Fruit fly (Drosophila melanogaster): ENCODE measurements around the gene CG45067.

The CG45067 gene

DNA sequence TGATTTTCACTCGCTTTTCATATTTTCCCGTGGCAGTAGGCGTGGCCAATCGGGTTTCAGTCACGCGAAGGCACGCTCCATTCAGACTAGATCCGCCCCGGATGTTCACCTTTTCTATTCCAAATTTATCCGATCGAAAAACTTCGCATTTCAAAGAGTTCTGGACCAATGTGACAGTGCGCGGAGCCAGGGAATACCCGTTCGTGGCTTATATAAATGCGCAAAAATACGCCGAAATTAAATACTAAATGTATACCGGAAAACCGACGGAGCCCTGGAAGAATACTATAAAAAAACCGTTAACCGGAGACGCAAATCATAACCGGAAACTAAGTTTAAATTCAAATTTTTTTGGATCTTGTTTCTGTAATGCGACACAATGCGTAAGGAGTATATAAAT lies 13.3 kb upstream of the CG45067 start, which contains the start of gene promL (continued):
- no peak for TF ChIP-seq eve (GFP tag; optimal IDR thresholded peaks at IDR 0.05)
- TF ChIP-seq CG15011 (GFP tag; optimal IDR thresholded peaks at IDR 0.05): peak; percentile 29
- TF ChIP-seq ab (GFP tag; optimal IDR thresholded peaks at IDR 0.05): no peak
- peak; percentile 21 for TF ChIP-seq Vsx1 (GFP tag; optimal IDR thresholded peaks at IDR 0.05)
- no peak for TF ChIP-seq trh (GFP tag; optimal IDR thresholded peaks at IDR 0.05)
- TF ChIP-seq Mad (GFP tag; optimal IDR thresholded peaks at IDR 0.05): peak; percentile 66
- TF ChIP-seq H15 (GFP tag; IDR thresholded peaks at IDR 0.05): no peak
- no peak for TF ChIP-seq Taf1 (GFP tag; IDR thresholded peaks at IDR 0.05)
- TF ChIP-seq CG33557 (GFP tag; optimal IDR thresholded peaks at IDR 0.05): peak; percentile 47
- peak; percentile 74 for TF ChIP-seq CG17568 (GFP tag; optimal IDR thresholded peaks at IDR 0.05)
- no peak for TF ChIP-seq tna (GFP tag; IDR thresholded peaks at IDR 0.05; ENCODE audit: partially characterized antibody)
- peak; percentile 86 for TF ChIP-seq CoRest (tag; optimal IDR thresholded peaks at IDR 0.05)
- TF ChIP-seq cad (GFP tag; optimal IDR thresholded peaks at IDR 0.05): no peak
- no peak for TF ChIP-seq h (optimal IDR thresholded peaks at IDR 0.05)
- TF ChIP-seq CG14441 (GFP tag; IDR thresholded peaks at IDR 0.05): no peak
- TF ChIP-seq gcm (GFP tag; optimal IDR thresholded peaks at IDR 0.05): peak; percentile 67
- peak; percentile 44 for TF ChIP-seq CG10209 (GFP tag; optimal IDR thresholded peaks at IDR 0.05)
- TF ChIP-seq CG11456 (GFP tag; IDR thresholded peaks at IDR 0.05): no peak
- TF ChIP-seq knrl (GFP tag; IDR thresholded peaks at IDR 0.05; ENCODE audit: partially characterized antibody): peak; percentile 26; the same call in 1 of the 3 replicates
- TF ChIP-seq grau (tag; optimal IDR thresholded peaks at IDR 0.05): peak; percentile 50
- TF ChIP-seq bigmax (GFP tag; optimal IDR thresholded peaks at IDR 0.05): peak; percentile 2
- TF ChIP-seq yki (optimal IDR thresholded peaks at IDR 0.05): no peak
- TF ChIP-seq ci (GFP tag; IDR thresholded peaks at IDR 0.05): peak; percentile 89
- peak; percentile 12 to 38 for TF ChIP-seq chif (GFP tag; optimal IDR thresholded peaks at IDR 0.05)
- TF ChIP-seq slou (GFP tag; optimal IDR thresholded peaks at IDR 0.05): no peak
- peak; percentile 37 for TF ChIP-seq CG4424 (GFP tag; optimal IDR thresholded peaks at IDR 0.05)
- TF ChIP-seq CG12299 (tag; optimal IDR thresholded peaks at IDR 0.05): peak; percentile 48
- TF ChIP-seq chinmo (GFP tag; IDR thresholded peaks at IDR 0.05; ENCODE audit: partially characterized antibody): 0 out of 4 replicates have a peak, but pooled peaks have one; percentile 61
- TF ChIP-seq HLH54F (GFP tag; optimal IDR thresholded peaks at IDR 0.05): peak; percentile 42
- TF ChIP-seq exex (tag; optimal IDR thresholded peaks at IDR 0.05): no peak
- TF ChIP-seq CG7786 (GFP tag; optimal IDR thresholded peaks at IDR 0.05): peak; percentile 27
- TF ChIP-seq stc (GFP tag; IDR thresholded peaks at IDR 0.05): no peak
- peak; percentile 27 for TF ChIP-seq CG5180 (GFP tag; optimal IDR thresholded peaks at IDR 0.05)
- TF ChIP-seq phol (tag; optimal IDR thresholded peaks at IDR 0.05): peak; percentile 67
- TF ChIP-seq CG13287 (GFP tag; IDR thresholded peaks at IDR 0.05; ENCODE audit: partially characterized antibody): peak; percentile 44; the same call in 1 of the 2 replicates
- peak; percentile 27 for TF ChIP-seq CG5245 (GFP tag; optimal IDR thresholded peaks at IDR 0.05)
- TF ChIP-seq Dip3 (GFP tag; optimal IDR thresholded peaks at IDR 0.05): no peak
- peak; percentile 75 for TF ChIP-seq CG17829 (tag; optimal IDR thresholded peaks at IDR 0.05)
- peak; percentile 48 for TF ChIP-seq CG6813 (GFP tag; optimal IDR thresholded peaks at IDR 0.05)
- TF ChIP-seq cwo (GFP tag; optimal IDR thresholded peaks at IDR 0.05): peak; percentile 17
- TF ChIP-seq Dll (GFP tag; IDR thresholded peaks at IDR 0.05; ENCODE audit: partially characterized antibody): no peak
- TF ChIP-seq sim (GFP tag; IDR thresholded peaks at IDR 0.05): 0 out of 2 replicates have a peak, but pooled peaks have one; percentile 4
- TF ChIP-seq abd-A (tag; optimal IDR thresholded peaks at IDR 0.05): no peak
- TF ChIP-seq CG2116 (GFP tag; optimal IDR thresholded peaks at IDR 0.05): peak; percentile 76
- 0 out of 2 replicates have a peak, but pooled peaks have one; percentile 9 for TF ChIP-seq ato (GFP tag; IDR thresholded peaks at IDR 0.05; ENCODE audit: partially characterized antibody)
- peak; percentile 12 for TF ChIP-seq tap (tag; optimal IDR thresholded peaks at IDR 0.05)
- no peak for TF ChIP-seq CG13123 (GFP tag; optimal IDR thresholded peaks at IDR 0.05)
- TF ChIP-seq dan (GFP tag; IDR thresholded peaks at IDR 0.05): no peak
- TF ChIP-seq CG32767 (GFP tag; IDR thresholded peaks at IDR 0.05): peak; percentile 38; the same call in 1 of the 2 replicates
- TF ChIP-seq gce (GFP tag; IDR thresholded peaks at IDR 0.05): no peak
- TF ChIP-seq Doc3 (GFP tag; IDR thresholded peaks at IDR 0.05; ENCODE audit: partially characterized antibody): no peak

Data from whole organism, embryonic.